Fruit fly (Drosophila melanogaster) Kc167 (cell line): ENCODE results near the gene Jon99Fii.

ENCODE experiments used
- Myc ChIP-seq: fragments of >200 bp; optimal IDR thresholded peaks from 2 replicates; lab custom pipeline; 2017; ENCODE audit warnings: missing external identifiers
- Sin3A ChIP-seq: fragments of >200 bp; optimal IDR thresholded peaks from 2 replicates; lab custom pipeline; 2018; ENCODE audit warnings: missing external identifiers
- h ChIP-seq: fragments of >200 bp; optimal IDR thresholded peaks from 3 replicates; lab custom pipeline; 2018; ENCODE audit warnings: missing external identifiers
- psq ChIP-seq: fragments of >200 bp; optimal IDR thresholded peaks from 2 replicates; lab custom pipeline; 2017; ENCODE audit warnings: missing external identifiers
- ttk ChIP-seq: sonication (Bioruptor generic); optimal IDR thresholded peaks from 2 replicates; lab custom pipeline; 2017; ENCODE audit warnings: missing external identifiers

dm6 chr3R:30455817-30456544, 31.7 kb downstream of the Jon99Fii start, which contains the start of gene aralar1:
- TF ChIP-seq psq (lab: Kevin White, UChicago) (no peak), ttk (lab: Kevin White, UChicago) (no peak), h (lab: Kevin White, UChicago) (no peak), Myc (lab: Kevin White, UChicago) (no peak), Sin3A (lab: Kevin White, UChicago) (no peak)
